Worm (Caenorhabditis elegans): ENCODE results near the gene lsm-5.
A peak's percentile ranks its signal among the peaks of the same experiment; 100 is the strongest.

The lsm-5 gene

DNA sequence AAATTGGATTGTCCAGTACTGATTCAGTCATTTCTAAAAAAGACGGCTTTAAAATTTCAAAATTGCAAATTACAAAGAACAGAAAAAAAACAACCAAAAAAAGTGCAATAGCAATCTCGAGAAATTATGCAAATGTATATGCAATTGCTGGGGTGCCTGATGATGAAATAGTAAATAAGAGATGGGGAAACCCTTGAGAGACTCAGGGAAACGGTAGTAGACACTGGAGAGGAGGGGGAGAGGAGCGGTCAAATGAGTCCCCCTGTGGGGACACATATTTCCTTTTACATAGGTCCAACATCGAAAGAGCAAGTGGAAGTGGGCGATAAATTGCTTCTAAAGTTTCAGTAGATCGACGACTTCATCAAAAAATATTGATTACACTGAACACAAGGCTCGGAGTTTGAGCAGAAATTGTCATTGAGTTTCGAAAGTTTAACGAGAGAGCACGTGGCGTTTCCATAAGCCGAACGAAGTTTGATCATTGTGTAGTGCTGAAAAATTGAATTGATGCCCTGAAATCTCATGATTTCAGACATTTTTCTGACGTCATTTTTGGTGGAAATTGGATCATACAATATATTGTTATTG lies 40.3 kb downstream of the lsm-5 start, which contains the start of the genes fbxa-153 and str-12:
fbxa-153 (minus strand) TSS at position 35 of the 591 bp plus-strand sequence.
str-12 (plus strand) TSS at position 541 of the 591 bp plus-strand sequence.
- TF ChIP-seq ceh-28 (tag; optimal IDR thresholded peaks at IDR 0.05) (no peak), fkh-10 (GFP tag; optimal IDR thresholded peaks at IDR 0.05) (no peak), daf-12 (tag; optimal IDR thresholded peaks at IDR 0.05) (no peak), lin-15B (tag; optimal IDR thresholded peaks at IDR 0.05) (peak; percentile 20), snpc-4 (tag; optimal IDR thresholded peaks at IDR 0.05) (peak; percentile 23), elt-1 (tag; optimal IDR thresholded peaks at IDR 0.05) (no peak), fos-1 (tag; optimal IDR thresholded peaks at IDR 0.05) (no peak), lsy-12 (tag; optimal IDR thresholded peaks at IDR 0.05) (no peak), ceh-16 (tag; optimal IDR thresholded peaks at IDR 0.05) (no peak), unc-62 (GFP tag; optimal IDR thresholded peaks at IDR 0.05) (no peak), ZK546.5 (tag; optimal IDR thresholded peaks at IDR 0.05) (no peak), ceh-9 (tag; optimal IDR thresholded peaks at IDR 0.05) (no peak), lin-39 (tag; optimal IDR thresholded peaks at IDR 0.05) (peak; percentile 46)

DNA sequence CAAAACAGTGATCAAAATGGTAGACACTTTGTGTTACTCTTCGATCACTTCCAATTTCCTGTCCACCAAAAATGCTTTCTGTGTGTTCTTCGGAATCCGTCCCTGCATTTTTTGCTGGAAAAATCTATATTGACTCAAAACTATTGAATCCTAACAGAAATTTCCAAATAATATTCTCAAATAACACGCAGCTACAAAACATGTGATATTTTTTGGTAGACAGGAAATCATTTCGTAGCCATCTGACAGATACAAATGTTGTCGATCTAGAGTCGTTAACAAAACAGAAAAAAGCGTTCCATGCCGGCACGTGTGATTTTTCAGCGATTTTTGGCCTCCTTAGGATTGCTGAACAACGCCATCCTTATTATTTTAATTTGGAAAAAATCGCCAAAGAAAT lies 42.7 kb downstream of the lsm-5 start, which contains the start of gene str-263:
str-263 (plus strand) TSS at position 301 of the 400 bp plus-strand sequence.
- TF ChIP-seq nhr-237 (tag; optimal IDR thresholded peaks at IDR 0.05): no peak
- no peak for TF ChIP-seq ceh-28 (tag; optimal IDR thresholded peaks at IDR 0.05)
- no peak for TF ChIP-seq fkh-10 (GFP tag; optimal IDR thresholded peaks at IDR 0.05)
- no peak for TF ChIP-seq ceh-16 (tag; optimal IDR thresholded peaks at IDR 0.05)
- no peak for TF ChIP-seq eor-1 (tag; optimal IDR thresholded peaks at IDR 0.05)
- no peak for TF ChIP-seq lin-15B (tag; optimal IDR thresholded peaks at IDR 0.05)
- TF ChIP-seq elt-3 (tag; optimal IDR thresholded peaks at IDR 0.05): no peak
- TF ChIP-seq jun-1 (tag; optimal IDR thresholded peaks at IDR 0.05): no peak
- TF ChIP-seq ceh-82 (tag; optimal IDR thresholded peaks at IDR 0.05): no peak
- no peak for TF ChIP-seq egl-27 (tag; optimal IDR thresholded peaks at IDR 0.05)
- TF ChIP-seq ztf-11 (tag; optimal IDR thresholded peaks at IDR 0.05): no peak
- no peak for TF ChIP-seq aly-2 (tag; optimal IDR thresholded peaks at IDR 0.05)

DNA sequence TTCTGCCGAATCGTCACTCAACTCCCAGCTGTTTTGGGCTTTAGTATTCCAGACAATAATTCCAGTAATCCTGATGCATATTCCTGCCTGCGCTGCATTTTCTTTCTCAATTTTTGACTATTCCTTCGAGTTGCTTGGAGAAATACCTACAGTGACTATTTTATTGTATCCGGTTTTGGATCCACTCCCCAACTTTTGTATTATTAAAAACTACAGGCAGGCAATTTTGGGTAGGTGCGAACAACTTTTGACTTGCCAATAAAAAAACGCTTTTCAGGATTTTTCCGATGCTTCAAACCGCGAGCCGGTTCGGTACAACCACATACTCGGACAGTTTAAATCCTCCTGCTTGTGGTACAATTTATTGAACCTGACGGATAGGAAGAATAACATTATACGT lies 44.4 kb downstream of the lsm-5 start:
- TF ChIP-seq jun-1 (tag; optimal IDR thresholded peaks at IDR 0.05): no peak
- no peak for TF ChIP-seq eor-1 (tag; optimal IDR thresholded peaks at IDR 0.05)
- TF ChIP-seq ceh-82 (tag; optimal IDR thresholded peaks at IDR 0.05): no peak
- no peak for TF ChIP-seq mml-1 (tag; optimal IDR thresholded peaks at IDR 0.05)
- TF ChIP-seq fkh-10 (GFP tag; optimal IDR thresholded peaks at IDR 0.05): no peak
- TF ChIP-seq R02D3.7 (tag; optimal IDR thresholded peaks at IDR 0.05): no peak
- no peak for TF ChIP-seq elt-3 (tag; optimal IDR thresholded peaks at IDR 0.05)
- no peak for TF ChIP-seq nhr-11 (tag; optimal IDR thresholded peaks at IDR 0.05)
- no peak for TF ChIP-seq ZK546.5 (tag; optimal IDR thresholded peaks at IDR 0.05)
- no peak for TF ChIP-seq nhr-43 (tag; optimal IDR thresholded peaks at IDR 0.05; ENCODE audit: poor library complexity, severe bottlenecking)
